Worm (Caenorhabditis elegans): ENCODE results near the gene B0563.10.

Gene B0563.10

ce11 chrX:9172733-9173132 lies 5.7 kb upstream of the B0563.10 start:
- TF ChIP-seq hmbx-1 (tag; optimal IDR thresholded peaks at IDR 0.05) (no peak), hmg-4 (GFP tag; optimal IDR thresholded peaks at IDR 0.05) (no peak), ceh-36 (tag; optimal IDR thresholded peaks at IDR 0.05) (no peak), tbx-11 (GFP tag; IDR thresholded peaks at IDR 0.05) (no peak), tbx-37 (GFP tag; conservative IDR thresholded peaks at IDR 0.05) (no peak), hnd-1 (tag; optimal IDR thresholded peaks at IDR 0.05) (no peak), pes-1 (GFP tag; IDR thresholded peaks at IDR 0.05) (no peak), ceh-13 (GFP tag; optimal IDR thresholded peaks at IDR 0.05) (no peak)

DNA sequence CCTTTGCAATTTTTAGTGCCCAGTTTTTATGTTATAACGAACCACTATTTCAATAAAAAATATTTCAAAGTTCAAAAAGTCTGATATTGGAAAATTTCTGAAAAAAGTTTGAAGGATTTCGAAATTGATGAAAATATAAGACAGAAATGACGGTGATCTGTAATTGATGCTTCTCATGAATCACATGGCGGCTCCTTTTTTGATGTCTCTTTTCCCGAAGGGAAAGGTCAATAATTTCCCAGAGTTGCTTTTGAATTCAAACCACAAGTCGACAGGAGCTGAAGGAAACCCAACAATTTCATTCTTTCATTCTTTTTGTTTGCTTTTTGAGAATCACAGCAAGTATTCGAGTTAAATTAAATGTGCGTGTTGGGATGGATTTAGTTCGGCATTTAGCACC lies 5.2 kb upstream of the B0563.10 start, which contains the start of gene B0563.18:
TSS of gene B0563.18 (plus strand) at position 301 of the 400 bp plus-strand sequence.
- TF ChIP-seq sea-1 (GFP tag; conservative IDR thresholded peaks at IDR 0.05) (no peak), hmbx-1 (tag; optimal IDR thresholded peaks at IDR 0.05) (no peak), tbx-11 (GFP tag; IDR thresholded peaks at IDR 0.05) (no peak), scrt-1 (GFP tag; IDR thresholded peaks at IDR 0.05) (no peak), ceh-13 (GFP tag; optimal IDR thresholded peaks at IDR 0.05) (no peak), B0310.2 (tag; optimal IDR thresholded peaks at IDR 0.05) (no peak), ama-1 (optimal IDR thresholded peaks at IDR 0.05) (no peak), ets-7 (tag; optimal IDR thresholded peaks at IDR 0.05) (no peak), F13C5.2 (tag; optimal IDR thresholded peaks at IDR 0.05) (no peak)

DNA sequence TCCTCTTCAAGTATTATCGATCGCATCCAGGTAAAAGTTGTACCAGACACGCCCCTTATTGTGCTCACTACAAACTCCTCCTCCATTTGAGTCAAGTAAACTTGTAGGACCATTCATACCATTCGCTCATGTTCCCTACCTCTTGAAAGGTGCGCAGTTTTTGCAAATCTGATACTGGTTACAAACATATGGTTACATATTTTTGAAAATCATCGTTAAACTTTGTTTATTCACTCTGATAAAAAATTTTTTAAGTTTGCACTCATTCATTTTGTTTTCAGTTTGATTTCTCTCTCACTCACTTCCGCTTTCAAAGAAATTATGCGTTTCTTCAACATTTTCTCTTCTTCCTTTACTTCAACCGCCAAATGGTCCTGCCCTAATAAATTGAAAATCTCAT lies 4.2 kb upstream of the B0563.10 start, which contains the start of gene B0563.1:
TSS of gene B0563.1 (plus strand) at position 301 of the 400 bp plus-strand sequence.
- TF ChIP-seq hmbx-1 (tag; optimal IDR thresholded peaks at IDR 0.05) (no peak), scrt-1 (GFP tag; IDR thresholded peaks at IDR 0.05) (no peak), ceh-13 (GFP tag; optimal IDR thresholded peaks at IDR 0.05) (no peak), hmg-4 (GFP tag; optimal IDR thresholded peaks at IDR 0.05) (no peak), aly-1 (tag; optimal IDR thresholded peaks at IDR 0.05) (no peak), pes-1 (GFP tag; IDR thresholded peaks at IDR 0.05) (no peak), B0310.2 (tag; optimal IDR thresholded peaks at IDR 0.05) (no peak), ets-7 (tag; optimal IDR thresholded peaks at IDR 0.05) (no peak), ama-1 (optimal IDR thresholded peaks at IDR 0.05) (no peak), ceh-36 (tag; optimal IDR thresholded peaks at IDR 0.05) (no peak)

ce11 chrX:9170058-9170457 lies 3.0 kb upstream of the B0563.10 start:
- TF ChIP-seq ama-1 (optimal IDR thresholded peaks at IDR 0.05) = no peak
- TF ChIP-seq F13C5.2 (tag; optimal IDR thresholded peaks at IDR 0.05) = no peak
- no peak for TF ChIP-seq hmg-4 (GFP tag; optimal IDR thresholded peaks at IDR 0.05)

- TF ChIP-seq ama-1 (optimal IDR thresholded peaks at IDR 0.05) (no peak), scrt-1 (GFP tag; IDR thresholded peaks at IDR 0.05) (no peak), tbx-11 (GFP tag; IDR thresholded peaks at IDR 0.05) (no peak), ceh-13 (GFP tag; optimal IDR thresholded peaks at IDR 0.05) (no peak), pes-1 (GFP tag; IDR thresholded peaks at IDR 0.05) (no peak), hmg-4 (GFP tag; optimal IDR thresholded peaks at IDR 0.05) (no peak), tra-4 (tag; optimal IDR thresholded peaks at IDR 0.05) (no peak), tbx-37 (GFP tag; conservative IDR thresholded peaks at IDR 0.05) (no peak), ets-7 (tag; optimal IDR thresholded peaks at IDR 0.05) (no peak), F13C5.2 (tag; optimal IDR thresholded peaks at IDR 0.05) (no peak), flt-1 (GFP tag; IDR thresholded peaks at IDR 0.05) (no peak), ceh-36 (tag; optimal IDR thresholded peaks at IDR 0.05) (no peak), sea-1 (GFP tag; conservative IDR thresholded peaks at IDR 0.05) (no peak), aly-1 (tag; optimal IDR thresholded peaks at IDR 0.05) (no peak), hnd-1 (tag; optimal IDR thresholded peaks at IDR 0.05) (no peak)
These were observed 1.2 kb upstream of the B0563.10 start, which contains the start of gene B0563.9 for ce11 chrX:9168239-9168638. Gene B0563.9, plus strand, starts transcription at chrX:9168539.

DNA sequence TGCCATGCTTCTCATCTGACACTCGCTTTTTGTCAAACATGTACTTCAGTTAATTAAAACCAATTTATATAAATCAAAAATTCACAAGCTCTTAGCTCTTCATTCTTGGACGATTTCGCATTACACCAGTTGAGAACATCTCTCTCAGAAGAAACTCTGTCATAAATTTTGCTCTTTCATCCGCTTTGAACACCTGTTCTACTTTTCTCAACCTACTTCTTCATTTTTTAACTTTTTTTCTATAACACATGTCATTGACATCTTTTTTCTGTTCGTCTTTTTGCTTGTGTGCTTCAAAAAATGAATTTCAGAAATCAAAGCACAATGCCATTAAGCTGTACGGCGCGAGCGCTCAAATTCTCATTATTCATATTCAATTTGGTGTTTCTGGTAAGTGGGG lies 4.2 kb downstream of the B0563.10 start, which contains the start of gene tsp-11:
TSS of gene tsp-11 (plus strand) at position 301 of the 400 bp plus-strand sequence.
- TF ChIP-seq ets-7 (tag; optimal IDR thresholded peaks at IDR 0.05) = no peak

- TF ChIP-seq flt-1 (GFP tag; IDR thresholded peaks at IDR 0.05) (no peak), ets-7 (tag; optimal IDR thresholded peaks at IDR 0.05) (no peak), ceh-13 (GFP tag; optimal IDR thresholded peaks at IDR 0.05) (no peak)
These were observed 5.7 kb downstream of the B0563.10 start for ce11 chrX:9161253-9161904.

ce11 chrX:9155751-9156150 lies 11.3 kb downstream of the B0563.10 start:
- TF ChIP-seq pes-1 (GFP tag; IDR thresholded peaks at IDR 0.05) (no peak), tra-4 (tag; optimal IDR thresholded peaks at IDR 0.05) (no peak), F13C5.2 (tag; optimal IDR thresholded peaks at IDR 0.05) (no peak)

ce11 chrX:9154216-9154615 lies 12.8 kb downstream of the B0563.10 start, which contains the start of gene B0563.7:
Gene B0563.7, minus strand, starts transcription at chrX:9154316.
- no peak for TF ChIP-seq tbx-37 (GFP tag; conservative IDR thresholded peaks at IDR 0.05)
- TF ChIP-seq F13C5.2 (tag; optimal IDR thresholded peaks at IDR 0.05) = no peak
- no peak for TF ChIP-seq aly-1 (tag; optimal IDR thresholded peaks at IDR 0.05)
- no peak for TF ChIP-seq sea-1 (GFP tag; conservative IDR thresholded peaks at IDR 0.05)
- TF ChIP-seq hmbx-1 (tag; optimal IDR thresholded peaks at IDR 0.05) = no peak
- TF ChIP-seq B0310.2 (tag; optimal IDR thresholded peaks at IDR 0.05) = no peak
- TF ChIP-seq pes-1 (GFP tag; IDR thresholded peaks at IDR 0.05) = no peak
- no peak for TF ChIP-seq tbx-11 (GFP tag; IDR thresholded peaks at IDR 0.05)
- no peak for TF ChIP-seq hmg-4 (GFP tag; optimal IDR thresholded peaks at IDR 0.05)
- no peak for TF ChIP-seq ceh-36 (tag; optimal IDR thresholded peaks at IDR 0.05)
- TF ChIP-seq ceh-13 (GFP tag; optimal IDR thresholded peaks at IDR 0.05) = no peak
- TF ChIP-seq hnd-1 (tag; optimal IDR thresholded peaks at IDR 0.05) = no peak
- no peak for TF ChIP-seq flt-1 (GFP tag; IDR thresholded peaks at IDR 0.05)
- TF ChIP-seq ama-1 (optimal IDR thresholded peaks at IDR 0.05) = no peak
- no peak for TF ChIP-seq ets-7 (tag; optimal IDR thresholded peaks at IDR 0.05)
- TF ChIP-seq tra-4 (tag; optimal IDR thresholded peaks at IDR 0.05) = no peak
- TF ChIP-seq scrt-1 (GFP tag; IDR thresholded peaks at IDR 0.05) = no peak
